Worm (Caenorhabditis elegans) whole organism, young adult: ENCODE measurements around the gene Y39B6A.9.

ENCODE experiments used
- B0261.1 ChIP-seq: sonication (generic microtip); optimal IDR thresholded peaks from 2 replicates; lab custom pipeline; 2016; ENCODE audit warnings: mild to moderate bottlenecking, missing genetic modification characterization, moderate library complexity, missing compliant biosample characterization
- F10E7.11 ChIP-seq: sonication (generic microtip); optimal IDR thresholded peaks from 2 replicates; lab custom pipeline; 2017; ENCODE audit warnings: mild to moderate bottlenecking, missing genetic modification characterization, moderate library complexity, missing compliant biosample characterization
- F23B12.7 ChIP-seq: sonication (generic microtip); optimal IDR thresholded peaks from 2 replicates; lab custom pipeline; 2017; ENCODE audit warnings: missing genetic modification characterization, mild to moderate bottlenecking, missing compliant biosample characterization, antibody characterized with exemption, moderate library complexity; ENCODE audit not compliant: insufficient read depth
- F37B4.10 ChIP-seq: fragments of 200-800 bp; sonication (Bioruptor generic); IDR thresholded peaks from 2 replicates; pipeline ENCODE4 v1.3.6; 2022; ENCODE audit warnings: missing genetic modification characterization, missing compliant biosample characterization
- T26A5.8 ChIP-seq: sonication (generic microtip); optimal IDR thresholded peaks from 2 replicates; lab custom pipeline; 2016; ENCODE audit warnings: missing genetic modification characterization, missing compliant biosample characterization
- Y53G8AR.9 ChIP-seq: fragments of 200-800 bp; sonication (Bioruptor generic); conservative IDR thresholded peaks from 2 replicates; pipeline ENCODE4 v1.3.6; 2022; ENCODE audit warnings: missing genetic modification reagents, missing genetic modification characterization, missing compliant biosample characterization
- ama-1 ChIP-seq, 3 experiments: fragments of 150-350 bp in 1 of 3; sonication (generic microtip) in 2 of 3; optimal IDR thresholded peaks; 2 replicates each; lab custom pipeline; 2014 to 2018; ENCODE audit warnings: missing biosample characterization in 2 of 3, missing genetic modification characterization in 2 of 3, missing genetic modification reagents in 2 of 3
- aptf-2 ChIP-seq: fragments of 200-800 bp; sonication (Bioruptor generic); conservative IDR thresholded peaks from 2 replicates; pipeline ENCODE4 v1.3.6; 2022; ENCODE audit warnings: missing genetic modification reagents, missing genetic modification characterization, missing compliant biosample characterization
- athp-1 ChIP-seq: sonication (generic microtip); optimal IDR thresholded peaks from 2 replicates; lab custom pipeline; 2017; ENCODE audit warnings: mild to moderate bottlenecking, missing genetic modification characterization, missing compliant biosample characterization
- attf-5 ChIP-seq: fragments of 200-800 bp; sonication (Bioruptor generic); optimal IDR thresholded peaks from 2 replicates; lab custom pipeline; 2018; ENCODE audit warnings: mild to moderate bottlenecking, missing genetic modification characterization, missing compliant biosample characterization
- bed-1 ChIP-seq: fragments of 200-800 bp; sonication (Bioruptor generic); IDR thresholded peaks from 2 replicates; pipeline ENCODE4 v1.3.6; 2022; ENCODE audit warnings: missing genetic modification reagents, missing genetic modification characterization, missing compliant biosample characterization
- bed-2 ChIP-seq: fragments of 200-800 bp; sonication (Bioruptor generic); IDR thresholded peaks from 2 replicates; pipeline ENCODE4 v1.3.6; 2022; ENCODE audit warnings: missing genetic modification reagents, missing genetic modification characterization, missing compliant biosample characterization
- ceh-27 ChIP-seq: fragments of 200-800 bp; sonication (Bioruptor generic); optimal IDR thresholded peaks from 2 replicates; lab custom pipeline; 2018; ENCODE audit warnings: mild to moderate bottlenecking, missing genetic modification characterization, moderate library complexity, missing compliant biosample characterization
- ceh-91 ChIP-seq: fragments of 200-800 bp; sonication (Bioruptor generic); IDR thresholded peaks from 2 replicates; pipeline ENCODE4 v1.3.6; 2022; ENCODE audit warnings: missing genetic modification reagents, missing genetic modification characterization, missing compliant biosample characterization
- die-1 ChIP-seq: sonication (generic microtip); optimal IDR thresholded peaks from 2 replicates; lab custom pipeline; 2016; ENCODE audit warnings: missing genotype, mild to moderate bottlenecking, missing genetic modification characterization, missing compliant biosample characterization
- dox-1 ChIP-seq: fragments of 200-800 bp; sonication (Bioruptor generic); IDR thresholded peaks from 2 replicates; pipeline ENCODE4 v1.3.6; 2022; ENCODE audit warnings: missing genetic modification reagents, missing genetic modification characterization, missing compliant biosample characterization
- egl-18 ChIP-seq: fragments of 200-800 bp; sonication (Bioruptor generic); IDR thresholded peaks from 2 replicates; pipeline ENCODE4 v1.3.6; 2022; ENCODE audit warnings: missing genetic modification reagents, missing genetic modification characterization, missing compliant biosample characterization
- gei-17 ChIP-seq: fragments of 200-800 bp; sonication (Bioruptor generic); optimal IDR thresholded peaks from 2 replicates; lab custom pipeline; 2018; ENCODE audit warnings: mild to moderate bottlenecking, missing genetic modification characterization, missing compliant biosample characterization
- hrde-1 ChIP-seq: sonication (generic microtip); optimal IDR thresholded peaks from 2 replicates; lab custom pipeline; 2016; ENCODE audit warnings: missing genetic modification characterization, mild to moderate bottlenecking, missing compliant biosample characterization, moderate library complexity, missing genotype, missing genetic modification reagents, borderline replicate concordance
- lag-1 ChIP-seq: fragments of 200-800 bp; sonication (Bioruptor generic); IDR thresholded peaks from 2 replicates; pipeline ENCODE4 v1.3.6; 2022; ENCODE audit warnings: missing genetic modification reagents, missing genetic modification characterization, missing compliant biosample characterization
- lin-54 ChIP-seq: fragments of 200-800 bp; sonication (Bioruptor generic); optimal IDR thresholded peaks from 2 replicates; lab custom pipeline; 2018; ENCODE audit warnings: mild to moderate bottlenecking, missing genetic modification characterization, missing compliant biosample characterization
- madf-3 ChIP-seq: fragments of 200-800 bp; sonication (Bioruptor generic); IDR thresholded peaks from 2 replicates; pipeline ENCODE4 v1.3.6; 2022; ENCODE audit warnings: missing genetic modification reagents, missing genetic modification characterization, missing compliant biosample characterization
- nhr-90 ChIP-seq: sonication (generic microtip); optimal IDR thresholded peaks from 2 replicates; lab custom pipeline; 2016; ENCODE audit warnings: missing genotype, mild to moderate bottlenecking, missing genetic modification characterization, missing compliant biosample characterization
- pha-4 ChIP-seq: fragments of 150-350 bp; sonication (generic microtip); optimal IDR thresholded peaks from 2 replicates; lab custom pipeline; 2014; ENCODE audit warnings: missing biosample characterization, missing genetic modification reagents, missing genetic modification characterization
- snpc-1.1 ChIP-seq: sonication (generic microtip); optimal IDR thresholded peaks from 2 replicates; lab custom pipeline; 2017; ENCODE audit warnings: missing genetic modification characterization, mild to moderate bottlenecking, missing compliant biosample characterization, antibody characterized with exemption, moderate library complexity, missing genotype, missing genetic modification reagents; ENCODE audit not compliant: insufficient read depth
- snpc-1.3 ChIP-seq: sonication (generic microtip); optimal IDR thresholded peaks from 2 replicates; lab custom pipeline; 2017; ENCODE audit warnings: missing genetic modification characterization, mild to moderate bottlenecking, missing compliant biosample characterization, antibody characterized with exemption, moderate library complexity, missing genotype, missing genetic modification reagents; ENCODE audit not compliant: insufficient read depth
- tbp1 ChIP-seq: fragments of 200-800 bp; sonication (Bioruptor generic); optimal IDR thresholded peaks from 2 replicates; lab custom pipeline; 2018; ENCODE audit warnings: mild to moderate bottlenecking, missing genetic modification characterization, missing compliant biosample characterization
- unc-62 ChIP-seq: fragments of 150-350 bp; optimal IDR thresholded peaks from 2 replicates; lab custom pipeline; 2014; ENCODE audit warnings: missing biosample characterization, missing genetic modification reagents, missing genetic modification characterization
- zfh-2 ChIP-seq: fragments of 200-800 bp; sonication (Bioruptor generic); conservative IDR thresholded peaks from 2 replicates; pipeline ENCODE4 v1.3.6; 2022; ENCODE audit warnings: missing genetic modification reagents, missing genetic modification characterization, missing compliant biosample characterization
- zim-3 ChIP-seq: sonication (generic microtip); optimal IDR thresholded peaks from 2 replicates; lab custom pipeline; 2017; ENCODE audit warnings: mild to moderate bottlenecking, missing genetic modification characterization, moderate library complexity, missing compliant biosample characterization
- ztf-18 ChIP-seq: sonication (generic microtip); optimal IDR thresholded peaks from 2 replicates; lab custom pipeline; 2016; ENCODE audit warnings: missing genotype, mild to moderate bottlenecking, missing genetic modification characterization, missing compliant biosample characterization
- ztf-25 ChIP-seq: fragments of 200-800 bp; sonication (Bioruptor generic); IDR thresholded peaks from 2 replicates; pipeline ENCODE4 v1.3.6; 2022; ENCODE audit warnings: missing genetic modification reagents, missing genetic modification characterization, missing compliant biosample characterization

Gene Y39B6A.9

ce11 chrV:19142595-19142994 is 6.3 kb downstream of the Y39B6A.9 start (continued):
- TF ChIP-seq tbp1 (peak; percentile 87), zim-3 (tag; lab: Kevin White, UChicago) (no peak), athp-1 (tag; lab: Kevin White, UChicago) (no peak), hrde-1 (no peak), die-1 (tag; lab: Kevin White, UChicago) (peak; percentile 18), B0261.1 (tag; lab: Kevin White, UChicago) (peak; percentile 71), bed-1 (GFP tag; lab: Robert Waterston, UW) (no peak)

ce11 chrV:19148350-19148749 is 12.0 kb downstream of the Y39B6A.9 start:
- no peak for TF ChIP-seq madf-3 (GFP tag; lab: Robert Waterston, UW)
- TF ChIP-seq zfh-2: peak; percentile 46
- peak; percentile 71 for TF ChIP-seq ztf-18 (tag; lab: Kevin White, UChicago)

ce11 chrV:19149057-19149456 is 12.8 kb downstream of the Y39B6A.9 start, which contains the start of gene Y39B6A.7:
Gene Y39B6A.7 (minus strand): TSS chrV:19149157.
- no peak for TF ChIP-seq ceh-27 (GFP tag; lab: Kevin White, UChicago)
- no peak for TF ChIP-seq snpc-1.3 (tag; lab: Kevin White, UChicago)
- no peak for TF ChIP-seq egl-18 (GFP tag; lab: Robert Waterston, UW)
- no peak for TF ChIP-seq hrde-1
- no peak for TF ChIP-seq F10E7.11 (tag; lab: Kevin White, UChicago)

ce11 chrV:19152328-19152727 is 16.0 kb downstream of the Y39B6A.9 start, which contains the start of gene Y39B6A.69:
Gene Y39B6A.69 (minus strand): TSS chrV:19152428.
- no peak for TF ChIP-seq dox-1 (GFP tag; lab: Robert Waterston, UW)
- TF ChIP-seq ceh-91 (GFP tag; lab: Robert Waterston, UW): no peak
- no peak for TF ChIP-seq nhr-90 (tag; lab: Kevin White, UChicago)
- no peak for TF ChIP-seq snpc-1.1
- TF ChIP-seq ama-1 (optimal IDR thresholded peaks at IDR 0.05; lab: Kevin White, UChicago): no peak
- no peak for TF ChIP-seq ama-1 (GFP tag; optimal IDR thresholded peaks at IDR 0.05; lab: Kevin White, UChicago)
- no peak for TF ChIP-seq F23B12.7
- no peak for TF ChIP-seq bed-2 (GFP tag; lab: Robert Waterston, UW)
- no peak for TF ChIP-seq lin-54
- TF ChIP-seq unc-62 (GFP tag; lab: Kevin White, UChicago): no peak
- TF ChIP-seq lag-1 (GFP tag; lab: Robert Waterston, UW): no peak
- no peak for TF ChIP-seq Y53G8AR.9 (GFP tag; lab: Robert Waterston, UW)
- no peak for TF ChIP-seq T26A5.8 (tag; lab: Kevin White, UChicago)
- no peak for TF ChIP-seq F37B4.10
- TF ChIP-seq aptf-2 (GFP tag; lab: Robert Waterston, UW): no peak
- no peak for TF ChIP-seq pha-4
- TF ChIP-seq ztf-25 (GFP tag; lab: Robert Waterston, UW): no peak

ce11 chrV:19153244-19153643 is 16.9 kb downstream of the Y39B6A.9 start:
- TF ChIP-seq attf-5 (GFP tag; lab: Kevin White, UChicago) (no peak), zim-3 (tag; lab: Kevin White, UChicago) (no peak), bed-1 (GFP tag; lab: Robert Waterston, UW) (no peak), gei-17 (no peak), lin-54 (no peak)
